Worm (Caenorhabditis elegans) whole organism, L4 larva: ENCODE results near the gene lys-10.
A peak's percentile ranks its signal among the peaks of the same experiment; 100 is the strongest.

Experiments used
- F44E2.7 ChIP-seq: fragments of 200-800 bp; sonication (Bioruptor generic); IDR thresholded peaks from 2 replicates; pipeline ENCODE4 v2.1.2; 2022; ENCODE audit warnings: missing genetic modification characterization, missing compliant biosample characterization
- Y105C5A.15 ChIP-seq: fragments of 200-800 bp; sonication (Bioruptor generic); IDR thresholded peaks from 2 replicates; pipeline ENCODE4 v1.3.6; 2022; ENCODE audit warnings: missing genetic modification characterization, missing compliant biosample characterization
- ZK337.2 ChIP-seq: fragments of 200-800 bp; sonication (Bioruptor generic); IDR thresholded peaks from 2 replicates; pipeline ENCODE4 v1.3.6; 2022; ENCODE audit warnings: missing genetic modification reagents, missing genetic modification characterization, missing compliant biosample characterization
- arid-1 ChIP-seq: fragments of 200-800 bp; sonication (Bioruptor generic); conservative IDR thresholded peaks from 2 replicates; pipeline ENCODE4 v1.3.6; 2022; ENCODE audit warnings: missing genetic modification reagents, missing genetic modification characterization, missing compliant biosample characterization
- ceh-32 ChIP-seq: sonication (generic microtip); optimal IDR thresholded peaks from 2 replicates; lab custom pipeline; 2016; ENCODE audit warnings: mild to moderate bottlenecking, missing genetic modification characterization, missing compliant biosample characterization; ENCODE audit not compliant: poor library complexity
- daf-16 ChIP-seq, 3 experiments: sonication (generic microtip); optimal IDR thresholded peaks; 2 replicates each; lab custom pipeline; 2016 to 2017; ENCODE audit warnings: missing genetic modification characterization in 3 of 3, missing genetic modification reagents in 3 of 3, mild to moderate bottlenecking in 2 of 3, missing compliant biosample characterization in 2 of 3, missing biosample characterization in 1 of 3, moderate library complexity in 1 of 3
- daf-19 ChIP-seq: fragments of 200-800 bp; sonication (Bioruptor generic); conservative IDR thresholded peaks from 2 replicates; pipeline ENCODE4 v1.3.6; 2022; ENCODE audit warnings: missing genetic modification characterization, missing compliant biosample characterization
- daf-8 ChIP-seq: fragments of 200-800 bp; sonication (Bioruptor generic); IDR thresholded peaks from 2 replicates; pipeline ENCODE4 v1.3.6; 2022; ENCODE audit warnings: missing genetic modification characterization, missing compliant biosample characterization
- dpl-1 ChIP-seq: fragments of 150-350 bp; optimal IDR thresholded peaks from 2 replicates; lab custom pipeline; 2014; ENCODE audit warnings: missing biosample characterization, missing genetic modification reagents, missing genetic modification characterization
- egl-43 ChIP-seq: fragments of 200-800 bp; sonication (Bioruptor generic); IDR thresholded peaks from 2 replicates; pipeline ENCODE4 v1.3.6; 2022; ENCODE audit warnings: missing genetic modification reagents, missing genetic modification characterization, missing compliant biosample characterization
- gei-8 ChIP-seq: fragments of 200-800 bp; sonication (Bioruptor generic); optimal IDR thresholded peaks from 2 replicates; lab custom pipeline; 2018; ENCODE audit warnings: mild to moderate bottlenecking, missing genetic modification characterization, missing compliant biosample characterization
- hmg-1.1 ChIP-seq: fragments of 200-800 bp; sonication (Bioruptor generic); IDR thresholded peaks from 2 replicates; pipeline ENCODE4 v1.3.6; 2022; ENCODE audit warnings: missing genetic modification reagents, missing genetic modification characterization, missing compliant biosample characterization
- lim-7 ChIP-seq: fragments of 200-800 bp; sonication (Bioruptor generic); IDR thresholded peaks from 2 replicates; pipeline ENCODE4 v1.3.6; 2022; ENCODE audit warnings: missing genetic modification characterization, missing compliant biosample characterization
- lin-1 ChIP-seq: fragments of 200-800 bp; sonication (Bioruptor generic); IDR thresholded peaks from 2 replicates; pipeline ENCODE4 v1.3.6; 2022; ENCODE audit warnings: missing genetic modification reagents, missing genetic modification characterization, missing compliant biosample characterization
- lin-38 ChIP-seq: fragments of 200-800 bp; sonication (Bioruptor generic); IDR thresholded peaks from 2 replicates; pipeline ENCODE4 v1.3.6; 2022; ENCODE audit warnings: missing genetic modification reagents, missing genetic modification characterization, missing compliant biosample characterization
- lir-3 ChIP-seq: sonication (generic microtip); optimal IDR thresholded peaks from 2 replicates; lab custom pipeline; 2016; ENCODE audit warnings: mild to moderate bottlenecking, missing genetic modification characterization, missing compliant biosample characterization
- lsy-2 ChIP-seq, 2 experiments: fragments of 150-350 bp in 1 of 2; sonication (generic microtip) in 1 of 2; optimal IDR thresholded peaks; 2 replicates each; lab custom pipeline; 2014 to 2017; ENCODE audit warnings: missing biosample characterization in 2 of 2, missing genetic modification characterization in 2 of 2
- madf-9 ChIP-seq: fragments of 200-800 bp; sonication (Bioruptor generic); conservative IDR thresholded peaks from 2 replicates; pipeline ENCODE4 v1.3.6; 2022; ENCODE audit warnings: missing genetic modification reagents, missing genetic modification characterization, missing compliant biosample characterization
- mdt-29 ChIP-seq: fragments of 200-800 bp; sonication (Bioruptor generic); IDR thresholded peaks from 2 replicates; pipeline ENCODE4 v1.3.6; 2022; ENCODE audit warnings: missing genetic modification reagents, missing genetic modification characterization, missing compliant biosample characterization
- mxl-3 ChIP-seq: fragments of 200-800 bp; sonication (Bioruptor generic); optimal IDR thresholded peaks from 2 replicates; lab custom pipeline; 2018; ENCODE audit warnings: mild to moderate bottlenecking, missing genetic modification characterization, missing compliant biosample characterization
- nhr-102 ChIP-seq: sonication (generic microtip); optimal IDR thresholded peaks from 2 replicates; lab custom pipeline; 2016; ENCODE audit warnings: mild to moderate bottlenecking, missing genetic modification characterization, moderate library complexity, missing compliant biosample characterization
- nhr-111 ChIP-seq: fragments of 200-800 bp; sonication (Bioruptor generic); optimal IDR thresholded peaks from 2 replicates; lab custom pipeline; 2018; ENCODE audit warnings: mild to moderate bottlenecking, missing genetic modification characterization, missing compliant biosample characterization
- nhr-42 ChIP-seq: fragments of 200-800 bp; sonication (Bioruptor generic); IDR thresholded peaks from 2 replicates; pipeline ENCODE4 v1.3.6; 2022; ENCODE audit warnings: missing genetic modification characterization, missing compliant biosample characterization
- nhr-6 ChIP-seq: fragments of 150-350 bp; optimal IDR thresholded peaks from 2 replicates; lab custom pipeline; 2014; ENCODE audit warnings: missing biosample characterization, missing genetic modification characterization
- php-3 ChIP-seq: fragments of 200-800 bp; sonication (Bioruptor generic); IDR thresholded peaks from 2 replicates; pipeline ENCODE4 v1.3.6; 2022; ENCODE audit warnings: missing genetic modification reagents, missing genetic modification characterization, missing compliant biosample characterization
- pqm-1 ChIP-seq: sonication (generic microtip); optimal IDR thresholded peaks from 2 replicates; lab custom pipeline; 2017; ENCODE audit warnings: missing biosample characterization, missing genetic modification characterization
- rbr-2 ChIP-seq: sonication (generic microtip); optimal IDR thresholded peaks from 2 replicates; lab custom pipeline; 2016; ENCODE audit warnings: missing genotype, missing genetic modification characterization, missing compliant biosample characterization
- sdz-12 ChIP-seq: fragments of 200-800 bp; sonication (Bioruptor generic); optimal IDR thresholded peaks from 2 replicates; lab custom pipeline; 2018; ENCODE audit warnings: mild to moderate bottlenecking, missing genetic modification characterization, missing compliant biosample characterization
- set-16 ChIP-seq: fragments of 200-800 bp; sonication (Bioruptor generic); IDR thresholded peaks from 2 replicates; pipeline ENCODE4 v1.3.6; 2022; ENCODE audit warnings: missing genetic modification reagents, missing genetic modification characterization, missing compliant biosample characterization
- snpc-1.2 ChIP-seq: fragments of 200-800 bp; sonication (Bioruptor generic); IDR thresholded peaks from 2 replicates; pipeline ENCODE4 v1.3.6; 2022; ENCODE audit warnings: missing genetic modification reagents, missing genetic modification characterization, missing compliant biosample characterization
- spr-3 ChIP-seq: fragments of 200-800 bp; sonication (Bioruptor generic); optimal IDR thresholded peaks from 2 replicates; lab custom pipeline; 2018; ENCODE audit warnings: mild to moderate bottlenecking, missing genetic modification characterization, missing compliant biosample characterization
- tra-1 ChIP-seq: fragments of 200-800 bp; sonication (Bioruptor generic); IDR thresholded peaks from 2 replicates; pipeline ENCODE4 v1.3.6; 2022; ENCODE audit warnings: missing genetic modification reagents, missing genetic modification characterization, missing compliant biosample characterization
- unc-62 ChIP-seq, 3 experiments: fragments of 150-350 bp in 1 of 3; sonication (generic microtip); optimal IDR thresholded peaks in 2 of 3; peaks in 1 of 3; 1 replicate in 1 of 3; 2 replicates in 2 of 3; lab custom pipeline; 2014 to 2017; ENCODE audit warnings: missing biosample characterization in 3 of 3, missing genetic modification characterization in 3 of 3, missing genetic modification reagents in 3 of 3, missing genotype in 1 of 3
- ztf-11 ChIP-seq: fragments of 150-350 bp; optimal IDR thresholded peaks from 2 replicates; lab custom pipeline; 2014; ENCODE audit warnings: missing biosample characterization, missing genetic modification characterization

Gene lys-10

ce11 chrIV:8317800-8318199, 14.8 kb upstream of the lys-10 start:
- TF ChIP-seq rbr-2 (tag; lab: Kevin White, UChicago) (no peak), php-3 (GFP tag; lab: Robert Waterston, UW) (peak; percentile 59; the same call in 1 of the 2 replicates), mdt-29 (GFP tag; lab: Robert Waterston, UW) (no peak), spr-3 (GFP tag; lab: Kevin White, UChicago) (no peak), tra-1 (GFP tag; lab: Robert Waterston, UW) (no peak), unc-62 (GFP tag; optimal IDR thresholded peaks at IDR 0.05 in 1 of 2; lab: Kevin White, UChicago) (no peak), unc-62 (tag; optimal IDR thresholded peaks at IDR 0.05; lab: Kevin White, UChicago) (no peak), egl-43 (GFP tag; lab: Robert Waterston, UW) (no peak)

ce11 chrIV:8318799-8319198, 13.8 kb upstream of the lys-10 start:
- TF ChIP-seq lin-1 (GFP tag; lab: Robert Waterston, UW) (no peak), sdz-12 (GFP tag; lab: Kevin White, UChicago) (no peak), lsy-2 (tag; optimal IDR thresholded peaks at IDR 0.05; lab: Kevin White, UChicago) (no peak), gei-8 (no peak), daf-16 (GFP tag; optimal IDR thresholded peaks at IDR 0.05; lab: Kevin White, UChicago) (no peak), daf-16 (tag; optimal IDR thresholded peaks at IDR 0.05; lab: Kevin White, UChicago) (no peak), lin-38 (GFP tag; lab: Robert Waterston, UW) (no peak), mxl-3 (GFP tag; lab: Kevin White, UChicago) (no peak), hmg-1.1 (GFP tag; lab: Robert Waterston, UW) (no peak), pqm-1 (tag; lab: Kevin White, UChicago) (no peak), F44E2.7 (GFP tag; lab: Robert Waterston, UW) (no peak), lim-7 (GFP tag; lab: Robert Waterston, UW) (no peak), arid-1 (GFP tag; lab: Robert Waterston, UW) (no peak), nhr-111 (GFP tag; lab: Kevin White, UChicago) (no peak), daf-19 (no peak), lir-3 (tag; lab: Kevin White, UChicago) (no peak), dpl-1 (GFP tag; lab: Kevin White, UChicago) (no peak), nhr-42 (no peak), daf-8 (no peak), ceh-32 (tag; lab: Kevin White, UChicago) (no peak)

ce11 chrIV:8325667-8326066, 7.0 kb upstream of the lys-10 start, which contains the start of gene F35H10.3:
Gene F35H10.3, plus strand, starts transcription at chrIV:8325967.
- no peak for TF ChIP-seq ztf-11
- no peak for TF ChIP-seq nhr-102 (tag; lab: Kevin White, UChicago)
- TF ChIP-seq snpc-1.2 (GFP tag; lab: Robert Waterston, UW), result no peak
- TF ChIP-seq madf-9 (GFP tag; lab: Robert Waterston, UW), result no peak
- no peak for TF ChIP-seq mxl-3 (GFP tag; lab: Kevin White, UChicago)
- no peak for TF ChIP-seq mdt-29 (GFP tag; lab: Robert Waterston, UW)
- TF ChIP-seq ZK337.2, result no peak
- TF ChIP-seq Y105C5A.15 (GFP tag; lab: Robert Waterston, UW), result no peak
- no peak for TF ChIP-seq dpl-1 (GFP tag; lab: Kevin White, UChicago)
- TF ChIP-seq nhr-6 (tag; lab: Kevin White, UChicago), result no peak
- TF ChIP-seq, all 104 proteins: peak for 0

ce11 chrIV:8328913-8329312, 3.7 kb upstream of the lys-10 start, which contains the start of gene F35H10.2:
Gene F35H10.2, plus strand, starts transcription at chrIV:8329213.
- TF ChIP-seq set-16 (GFP tag; lab: Robert Waterston, UW), result no peak
